Fruit fly (Drosophila melanogaster): ENCODE measurements around the gene eIF4E1.

Gene eIF4E1

dm6 chr3L:9399013-9399750, 3.1 kb downstream of the eIF4E1 start, which contains the start of gene CG4080 (continued):
- TF ChIP-seq yki (optimal IDR thresholded peaks at IDR 0.05) (no peak), nau (GFP tag; optimal IDR thresholded peaks at IDR 0.05) (no peak), CG33213 (GFP tag; optimal IDR thresholded peaks at IDR 0.05) (peak; percentile 25), ind (GFP tag; optimal IDR thresholded peaks at IDR 0.05) (no peak), lmd (GFP tag; IDR thresholded peaks at IDR 0.05) (no peak), MESR4 (GFP tag; optimal IDR thresholded peaks at IDR 0.05) (peak; percentile 89), pan (optimal IDR thresholded peaks at IDR 0.05) (no peak), pan (GFP tag; optimal IDR thresholded peaks at IDR 0.05 in 1 of 2, IDR thresholded peaks at IDR 0.05 in 1 of 2) (peak in 1 of 2 experiments; percentile 7), pita (GFP tag; optimal IDR thresholded peaks at IDR 0.05) (no peak), Bteb2 (GFP tag; optimal IDR thresholded peaks at IDR 0.05) (no peak), CG1233 (GFP tag; optimal IDR thresholded peaks at IDR 0.05) (no peak), zf30C (GFP tag; optimal IDR thresholded peaks at IDR 0.05) (no peak), CG6689 (GFP tag; IDR thresholded peaks at IDR 0.05) (0 out of 2 replicates have a peak, but pooled peaks have one; percentile 18), CG17359 (tag; optimal IDR thresholded peaks at IDR 0.05) (no peak), toy (GFP tag; IDR thresholded peaks at IDR 0.05) (no peak), fd3F (GFP tag; optimal IDR thresholded peaks at IDR 0.05) (no peak), ftz-f1 (GFP tag; optimal IDR thresholded peaks at IDR 0.05) (no peak), Mad (GFP tag; optimal IDR thresholded peaks at IDR 0.05) (peak; percentile 26), CG15011 (GFP tag; optimal IDR thresholded peaks at IDR 0.05) (no peak), Vsx1 (GFP tag; optimal IDR thresholded peaks at IDR 0.05) (peak; percentile 44), CG11504 (tag; optimal IDR thresholded peaks at IDR 0.05) (no peak), CG31224 (GFP tag; IDR thresholded peaks at IDR 0.05) (no peak), CG5180 (GFP tag; optimal IDR thresholded peaks at IDR 0.05) (no peak), CG2116 (GFP tag; optimal IDR thresholded peaks at IDR 0.05) (peak; percentile 89), Mrtf (GFP tag; IDR thresholded peaks at IDR 0.05) (no peak), MBD-R2 (GFP tag; IDR thresholded peaks at IDR 0.05) (peak; percentile 25), CG14710 (tag; optimal IDR thresholded peaks at IDR 0.05) (peak; percentile 80), CG14965 (GFP tag; optimal IDR thresholded peaks at IDR 0.05; ENCODE audit: borderline replicate concordance) (no peak), CG12391 (tag; optimal IDR thresholded peaks at IDR 0.05) (peak; percentile 84), Side (GFP tag; optimal IDR thresholded peaks at IDR 0.05) (no peak), CG6813 (GFP tag; optimal IDR thresholded peaks at IDR 0.05) (no peak), dati (GFP tag; IDR thresholded peaks at IDR 0.05) (no peak), Tbp (GFP tag; optimal IDR thresholded peaks at IDR 0.05) (no peak), so (GFP tag; IDR thresholded peaks at IDR 0.05) (0 out of 3 replicates have a peak, but pooled peaks have one; percentile 45), CG2120 (GFP tag; optimal IDR thresholded peaks at IDR 0.05) (peak; percentile 56), CG11695 (GFP tag; IDR thresholded peaks at IDR 0.05) (no peak), D (optimal IDR thresholded peaks at IDR 0.05) (no peak), D (GFP tag; optimal IDR thresholded peaks at IDR 0.05) (no peak), CG2712 (tag; optimal IDR thresholded peaks at IDR 0.05) (peak; percentile 41), ato (GFP tag; IDR thresholded peaks at IDR 0.05; ENCODE audit: partially characterized antibody) (0 out of 2 replicates have a peak, but pooled peaks have one; percentile 14), zfh1 (GFP tag; IDR thresholded peaks at IDR 0.05) (no peak), Gsc (GFP tag; IDR thresholded peaks at IDR 0.05) (no peak), sob (GFP tag; IDR thresholded peaks at IDR 0.05) (no peak), Atf-2 (GFP tag; optimal IDR thresholded peaks at IDR 0.05) (no peak), en (GFP tag; optimal IDR thresholded peaks at IDR 0.05) (no peak), CG10959 (GFP tag; IDR thresholded peaks at IDR 0.05) (no peak), CG7556 (GFP tag; optimal IDR thresholded peaks at IDR 0.05) (no peak), TFAM (GFP tag; optimal IDR thresholded peaks at IDR 0.05) (no peak), CG32532 (GFP tag; IDR thresholded peaks at IDR 0.05) (0 out of 2 replicates have a peak, but pooled peaks have one; percentile 7), Aef1 (GFP tag; IDR thresholded peaks at IDR 0.05) (no peak), Dip2 (GFP tag; IDR thresholded peaks at IDR 0.05) (no peak)
